Fruit fly (Drosophila melanogaster) whole organism, wandering third instar larva: ENCODE data around the gene CG11151.
A peak's percentile ranks its signal among the peaks of the same experiment; 100 is the strongest.

Source experiments
- OdsH ChIP-seq: fragments of 200-800 bp; sonication (Bioruptor generic); optimal IDR thresholded peaks from 2 replicates; lab custom pipeline; 2016; ENCODE audit warnings: missing biosample characterization, mild to moderate bottlenecking, missing genetic modification characterization
- br ChIP-seq: fragments of 200-800 bp; sonication (Bioruptor generic); optimal IDR thresholded peaks from 2 replicates; lab custom pipeline; 2016; ENCODE audit warnings: missing biosample characterization, missing genetic modification characterization
- foxo ChIP-seq, 2 experiments: fragments of 200-800 bp; sonication (Bioruptor generic); optimal IDR thresholded peaks; 2 replicates in 1 of 2; 3 replicates in 1 of 2; lab custom pipeline; 2016 to 2017; ENCODE audit warnings: missing biosample characterization in 2 of 2, missing genetic modification characterization in 2 of 2
- h ChIP-seq: fragments of 200-800 bp; sonication (Bioruptor generic); optimal IDR thresholded peaks from 3 replicates; lab custom pipeline; 2016; ENCODE audit warnings: missing biosample characterization, mild to moderate bottlenecking, missing genetic modification characterization

DNA sequence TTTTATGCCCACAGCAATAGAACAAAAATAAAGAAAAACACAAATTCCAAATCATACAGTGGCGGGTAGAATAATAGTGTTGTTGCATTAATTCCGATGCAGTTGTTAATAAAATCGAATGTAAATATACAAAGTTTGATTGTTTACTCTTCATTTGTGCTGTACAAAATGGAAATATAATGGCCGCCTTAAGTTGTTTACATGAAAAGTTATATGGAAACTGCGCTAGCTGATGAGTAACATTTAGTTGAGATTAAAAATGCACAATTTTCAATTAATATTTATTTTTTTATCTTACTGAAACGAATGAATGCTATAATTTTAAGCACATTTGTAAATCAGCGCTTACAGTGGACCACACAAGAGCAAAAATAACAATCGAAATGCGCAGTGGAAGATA is 4.7 kb upstream of the CG11151 start:
- TF ChIP-seq h (GFP tag; lab: Kevin White, UChicago) = no peak
- no peak for TF ChIP-seq br (GFP tag; lab: Kevin White, UChicago)
- TF ChIP-seq OdsH (GFP tag; lab: Kevin White, UChicago) = peak; percentile 46
- no peak for TF ChIP-seq foxo (GFP tag; optimal IDR thresholded peaks at IDR 0.05; lab: Kevin White, UChicago)
